Fruit fly (Drosophila melanogaster) whole organism, prepupa: ENCODE measurements around the gene CG13603.

Experiments used
- Blimp-1 ChIP-seq: fragments of 200-800 bp; sonication (Bioruptor generic); optimal IDR thresholded peaks from 3 replicates; lab custom pipeline; 2017; ENCODE audit warnings: missing biosample characterization, missing genetic modification characterization, mild to moderate bottlenecking, moderate library complexity, missing genetic modification reagents
- CG10631 ChIP-seq: fragments of 200-800 bp; sonication (Bioruptor generic); optimal IDR thresholded peaks from 2 replicates; lab custom pipeline; 2016; ENCODE audit warnings: missing biosample characterization, missing genetic modification characterization
- CG10669 ChIP-seq: fragments of 200-800 bp; sonication (Bioruptor generic); optimal IDR thresholded peaks from 3 replicates; lab custom pipeline; 2018; ENCODE audit warnings: missing biosample characterization, mild to moderate bottlenecking, missing genetic modification characterization, moderate library complexity
- CG11294 ChIP-seq: fragments of 200-800 bp; sonication (Bioruptor generic); IDR thresholded peaks from 2 replicates; pipeline ENCODE4 v1.3.6; 2022; ENCODE audit warnings: missing biosample characterization, missing genetic modification characterization
- CG1621 ChIP-seq: fragments of 200-800 bp; sonication (Bioruptor generic); optimal IDR thresholded peaks from 3 replicates; lab custom pipeline; 2018; ENCODE audit warnings: missing biosample characterization, mild to moderate bottlenecking, missing genetic modification characterization
- CG16779 ChIP-seq: fragments of 200-800 bp; sonication (Bioruptor generic); optimal IDR thresholded peaks from 3 replicates; lab custom pipeline; 2017; ENCODE audit warnings: missing biosample characterization, mild to moderate bottlenecking, missing genetic modification characterization
- CG3032 ChIP-seq: fragments of 200-800 bp; optimal IDR thresholded peaks from 2 replicates; lab custom pipeline; 2019; ENCODE audit warnings: missing biosample characterization, mild to moderate bottlenecking, missing genetic modification characterization, moderate library complexity
- CG32006 ChIP-seq: fragments of 200-800 bp; sonication (Bioruptor generic); optimal IDR thresholded peaks from 3 replicates; lab custom pipeline; 2017; ENCODE audit warnings: missing biosample characterization, mild to moderate bottlenecking, missing genetic modification characterization
- CG34406 ChIP-seq: fragments of 200-800 bp; sonication (Bioruptor generic); optimal IDR thresholded peaks from 3 replicates; lab custom pipeline; 2016; ENCODE audit warnings: missing biosample characterization, missing genetic modification characterization
- CG3919 ChIP-seq: fragments of 200-800 bp; sonication (Bioruptor generic); optimal IDR thresholded peaks from 3 replicates; lab custom pipeline; 2016; ENCODE audit warnings: missing biosample characterization, missing genetic modification characterization
- CG4318 ChIP-seq: fragments of 200-800 bp; sonication (Bioruptor generic); optimal IDR thresholded peaks from 3 replicates; lab custom pipeline; 2017; ENCODE audit warnings: missing biosample characterization, mild to moderate bottlenecking, missing genetic modification characterization
- CG6276 ChIP-seq: fragments of 200-800 bp; sonication (Bioruptor generic); optimal IDR thresholded peaks from 2 replicates; lab custom pipeline; 2017; ENCODE audit warnings: missing biosample characterization, mild to moderate bottlenecking, missing genetic modification characterization
- CG6792 ChIP-seq: fragments of 200-800 bp; sonication (Bioruptor generic); optimal IDR thresholded peaks from 3 replicates; lab custom pipeline; 2016; ENCODE audit warnings: missing biosample characterization, missing genetic modification characterization
- CG6808 ChIP-seq: fragments of 200-800 bp; sonication (Bioruptor generic); optimal IDR thresholded peaks from 3 replicates; lab custom pipeline; 2017; ENCODE audit warnings: missing biosample characterization, missing genetic modification characterization, mild to moderate bottlenecking, moderate library complexity, missing genetic modification reagents
- CG6854 ChIP-seq: fragments of 200-800 bp; sonication (Bioruptor generic); optimal IDR thresholded peaks from 2 replicates; lab custom pipeline; 2017; ENCODE audit warnings: missing biosample characterization, mild to moderate bottlenecking, missing genetic modification characterization
- CG7368 ChIP-seq: fragments of 200-800 bp; sonication (Bioruptor generic); optimal IDR thresholded peaks from 3 replicates; lab custom pipeline; 2016; ENCODE audit warnings: missing biosample characterization, missing genetic modification characterization
- CG8119 ChIP-seq: fragments of 200-800 bp; sonication (Bioruptor generic); IDR thresholded peaks from 3 replicates; pipeline ENCODE4 v1.3.6; 2022; ENCODE audit warnings: missing biosample characterization, missing genetic modification characterization
- CG8632 ChIP-seq: fragments of 200-800 bp; sonication (Bioruptor generic); optimal IDR thresholded peaks from 3 replicates; lab custom pipeline; 2016; ENCODE audit warnings: missing biosample characterization, missing genetic modification characterization
- CG9139 ChIP-seq: fragments of 200-800 bp; sonication (Bioruptor generic); optimal IDR thresholded peaks from 3 replicates; lab custom pipeline; 2017; ENCODE audit warnings: missing biosample characterization, mild to moderate bottlenecking, missing genetic modification characterization
- Eip75B ChIP-seq: fragments of 200-800 bp; sonication (Bioruptor generic); optimal IDR thresholded peaks from 3 replicates; lab custom pipeline; 2016; ENCODE audit warnings: missing biosample characterization, missing genetic modification characterization
- Eip93F ChIP-seq: fragments of 200-800 bp; sonication (Bioruptor generic); optimal IDR thresholded peaks from 2 replicates; lab custom pipeline; 2016; ENCODE audit warnings: missing biosample characterization, mild to moderate bottlenecking, missing genetic modification characterization
- Gug ChIP-seq: fragments of 200-800 bp; sonication (Bioruptor generic); IDR thresholded peaks from 2 replicates; pipeline ENCODE4 v1.3.6; 2022; ENCODE audit warnings: missing biosample characterization, missing genetic modification characterization
- Hr38 ChIP-seq: sonication (Bioruptor generic); optimal IDR thresholded peaks from 2 replicates; lab custom pipeline; 2016; ENCODE audit warnings: missing biosample characterization, missing genetic modification characterization
- Hr4 ChIP-seq: fragments of 200-800 bp; sonication (Bioruptor generic); optimal IDR thresholded peaks from 3 replicates; lab custom pipeline; 2016; ENCODE audit warnings: missing biosample characterization, missing genetic modification characterization
- Met ChIP-seq: fragments of 200-800 bp; sonication (Bioruptor generic); optimal IDR thresholded peaks from 3 replicates; lab custom pipeline; 2016; ENCODE audit warnings: missing biosample characterization, missing genetic modification characterization
- OdsH ChIP-seq: fragments of 200-800 bp; sonication (Bioruptor generic); optimal IDR thresholded peaks from 3 replicates; lab custom pipeline; 2016; ENCODE audit warnings: missing biosample characterization, missing genetic modification characterization
- Smox ChIP-seq: fragments of 200-800 bp; sonication (Bioruptor generic); optimal IDR thresholded peaks from 3 replicates; lab custom pipeline; 2016; ENCODE audit warnings: missing biosample characterization, missing genetic modification characterization
- Sox102F ChIP-seq: fragments of 200-800 bp; sonication (Bioruptor generic); optimal IDR thresholded peaks from 2 replicates; lab custom pipeline; 2016; ENCODE audit warnings: missing biosample characterization, mild to moderate bottlenecking, missing genetic modification characterization
- Sox14 ChIP-seq: fragments of 200-800 bp; sonication (Bioruptor generic); optimal IDR thresholded peaks from 3 replicates; lab custom pipeline; 2016; ENCODE audit warnings: missing biosample characterization, missing genetic modification characterization
- achi ChIP-seq: fragments of 200-800 bp; sonication (Bioruptor generic); optimal IDR thresholded peaks from 3 replicates; lab custom pipeline; 2016; ENCODE audit warnings: missing biosample characterization, missing genetic modification characterization
- acj6 ChIP-seq: fragments of 200-800 bp; sonication (Bioruptor generic); optimal IDR thresholded peaks from 3 replicates; lab custom pipeline; 2016; ENCODE audit warnings: missing biosample characterization, missing genetic modification characterization
- cyc ChIP-seq: fragments of 200-800 bp; sonication (Bioruptor generic); optimal IDR thresholded peaks from 3 replicates; lab custom pipeline; 2016; ENCODE audit warnings: missing biosample characterization, missing genetic modification characterization
- dac ChIP-seq: fragments of 200-800 bp; sonication (Bioruptor generic); optimal IDR thresholded peaks from 2 replicates; lab custom pipeline; 2017; ENCODE audit warnings: missing biosample characterization, mild to moderate bottlenecking, missing genetic modification characterization
- dsx ChIP-seq: fragments of 200-800 bp; optimal IDR thresholded peaks from 3 replicates; lab custom pipeline; 2019; ENCODE audit warnings: missing biosample characterization, mild to moderate bottlenecking, missing genetic modification characterization, moderate library complexity; ENCODE audit not compliant: poor library complexity, severe bottlenecking
- eg ChIP-seq: fragments of 200-800 bp; sonication (Bioruptor generic); IDR thresholded peaks from 3 replicates; pipeline ENCODE4 v1.3.6; 2022; ENCODE audit warnings: missing biosample characterization, missing genetic modification characterization
- fd59A ChIP-seq: fragments of 200-800 bp; sonication (Bioruptor generic); optimal IDR thresholded peaks from 2 replicates; lab custom pipeline; 2017; ENCODE audit warnings: missing biosample characterization, mild to moderate bottlenecking, missing genetic modification characterization, missing genetic modification reagents
- fkh ChIP-seq: fragments of 200-800 bp; sonication (Bioruptor generic); optimal IDR thresholded peaks from 3 replicates; lab custom pipeline; 2017; ENCODE audit warnings: missing biosample characterization, mild to moderate bottlenecking, missing genetic modification characterization, moderate library complexity
- net ChIP-seq: fragments of 200-800 bp; sonication (Bioruptor generic); optimal IDR thresholded peaks from 3 replicates; lab custom pipeline; 2016; ENCODE audit warnings: missing biosample characterization, missing genetic modification characterization
- pdm3 ChIP-seq: fragments of 200-800 bp; sonication (Bioruptor generic); optimal IDR thresholded peaks from 3 replicates; lab custom pipeline; 2016; ENCODE audit warnings: missing biosample characterization, missing genetic modification characterization
- salr ChIP-seq, 2 experiments: fragments of 200-800 bp; sonication (Bioruptor generic); optimal IDR thresholded peaks; 3 replicates each; lab custom pipeline; 2016 to 2018; ENCODE audit warnings: missing biosample characterization in 2 of 2, missing genetic modification characterization in 2 of 2, mild to moderate bottlenecking in 1 of 2
- ss ChIP-seq, 2 experiments: fragments of 200-800 bp; sonication (Bioruptor generic); optimal IDR thresholded peaks; 2 replicates in 1 of 2; 3 replicates in 1 of 2; lab custom pipeline; 2017 to 2018; ENCODE audit warnings: mild to moderate bottlenecking in 2 of 2, missing biosample characterization in 2 of 2, missing genetic modification characterization in 2 of 2, moderate library complexity in 1 of 2
- svp ChIP-seq: fragments of 200-800 bp; sonication (Bioruptor generic); peaks from one replicate; lab custom pipeline; 2016; ENCODE audit warnings: missing biosample characterization, missing genetic modification characterization
- topi ChIP-seq: fragments of 200-800 bp; sonication (Bioruptor generic); optimal IDR thresholded peaks from 3 replicates; lab custom pipeline; 2016; ENCODE audit warnings: missing biosample characterization, missing genetic modification characterization

Gene CG13603

dm6 chr3R:24010637-24011214, 24.4 kb upstream of the CG13603 start (continued):
- TF ChIP-seq CG10669, result peak; percentile 5
- peak; percentile 54 for TF ChIP-seq Smox (GFP tag; lab: Kevin White, UChicago)
- TF ChIP-seq CG6808 (GFP tag; lab: Kevin White, UChicago), result no peak
- peak; percentile 46 for TF ChIP-seq cyc (GFP tag; lab: Kevin White, UChicago)
- TF ChIP-seq CG7368 (GFP tag; lab: Kevin White, UChicago), result peak; percentile 25
- TF ChIP-seq Sox14 (GFP tag; lab: Kevin White, UChicago), result peak; percentile 25
- TF ChIP-seq dac (GFP tag; lab: Kevin White, UChicago), result no peak
- TF ChIP-seq CG3919 (GFP tag; lab: Kevin White, UChicago), result peak; percentile 49
- peak; percentile 40 for TF ChIP-seq CG4318 (GFP tag; lab: Kevin White, UChicago)
- TF ChIP-seq Eip93F, result no peak
- TF ChIP-seq CG16779 (tag; lab: Kevin White, UChicago), result peak; percentile 2
- no peak for TF ChIP-seq CG9139 (GFP tag; lab: Kevin White, UChicago)
- TF ChIP-seq topi (GFP tag; lab: Kevin White, UChicago), result peak; percentile 42
- no peak for TF ChIP-seq salr (GFP tag; optimal IDR thresholded peaks at IDR 0.05; lab: Kevin White, UChicago)
- no peak for TF ChIP-seq fkh (GFP tag; lab: Kevin White, UChicago)
- peak; percentile 18 for TF ChIP-seq CG6792 (GFP tag; lab: Kevin White, UChicago)
- TF ChIP-seq CG6854 (GFP tag; lab: Kevin White, UChicago), result no peak
- TF ChIP-seq CG6276, result peak; percentile 62
- peak; percentile 59 for TF ChIP-seq Hr4 (GFP tag; lab: Kevin White, UChicago)
- peak; percentile 72 for TF ChIP-seq CG32006 (GFP tag; lab: Kevin White, UChicago)
- no peak for TF ChIP-seq Eip75B (GFP tag; lab: Kevin White, UChicago)
- no peak for TF ChIP-seq CG1621 (tag; lab: Kevin White, UChicago)
- TF ChIP-seq achi, result peak; percentile 44
- TF ChIP-seq ss (GFP tag; optimal IDR thresholded peaks at IDR 0.05; lab: Kevin White, UChicago), result no peak
- peak; percentile 56 for TF ChIP-seq CG34406
- TF ChIP-seq Met (GFP tag; lab: Kevin White, UChicago), result peak; percentile 34
- no peak for TF ChIP-seq Blimp-1 (GFP tag; lab: Kevin White, UChicago)
- TF ChIP-seq pdm3 (GFP tag; lab: Kevin White, UChicago), result peak; percentile 30
- TF ChIP-seq CG10631 (GFP tag; lab: Kevin White, UChicago), result peak; percentile 14
- peak; percentile 23 for TF ChIP-seq CG8632
- TF ChIP-seq fd59A, result no peak
- TF ChIP-seq dsx (GFP tag; lab: Kevin White, UChicago), result no peak
- TF ChIP-seq acj6 (GFP tag; lab: Kevin White, UChicago), result peak; percentile 48
- TF ChIP-seq, all 60 proteins: peak for 36

- TF ChIP-seq CG11294 (GFP tag; lab: Robert Waterston, UW) (no peak), Sox102F (GFP tag; lab: Kevin White, UChicago) (no peak), fkh (GFP tag; lab: Kevin White, UChicago) (no peak), ss (GFP tag; optimal IDR thresholded peaks at IDR 0.05; lab: Kevin White, UChicago) (no peak)
These were observed 22.5 kb upstream of the CG13603 start for dm6 chr3R:24008887-24009286.

- TF ChIP-seq Hr4 (GFP tag; lab: Kevin White, UChicago), result peak; percentile 32
- peak; percentile 58 for TF ChIP-seq CG32006 (GFP tag; lab: Kevin White, UChicago)
- TF ChIP-seq Eip93F, result no peak
- no peak for TF ChIP-seq CG8632
- TF ChIP-seq OdsH (GFP tag; lab: Kevin White, UChicago), result no peak
- no peak for TF ChIP-seq CG34406
- TF ChIP-seq achi, result no peak
- TF ChIP-seq pdm3 (GFP tag; lab: Kevin White, UChicago), result peak; percentile 19
- TF ChIP-seq Gug (GFP tag; lab: Robert Waterston, UW), result no peak
- TF ChIP-seq CG3032 (tag; lab: Kevin White, UChicago), result no peak
- TF ChIP-seq CG6808 (GFP tag; lab: Kevin White, UChicago), result no peak
- TF ChIP-seq eg (GFP tag; lab: Robert Waterston, UW), result 0 out of 3 replicates have a peak, but pooled peaks have one; percentile 14
- TF ChIP-seq acj6 (GFP tag; lab: Kevin White, UChicago), result no peak
- TF ChIP-seq net, result no peak
- TF ChIP-seq CG8119 (GFP tag; lab: Robert Waterston, UW), result no peak
- TF ChIP-seq dac (GFP tag; lab: Kevin White, UChicago), result no peak
- peak in 1 of 2 experiments; percentile 55 for TF ChIP-seq salr (GFP tag; optimal IDR thresholded peaks at IDR 0.05; lab: Kevin White, UChicago)
- no peak for TF ChIP-seq CG10631 (GFP tag; lab: Kevin White, UChicago)
- TF ChIP-seq Eip75B (GFP tag; lab: Kevin White, UChicago), result peak; percentile 4
- no peak for TF ChIP-seq Hr38 (GFP tag; lab: Kevin White, UChicago)
- no peak for TF ChIP-seq dsx (GFP tag; lab: Kevin White, UChicago)
- no peak for TF ChIP-seq CG1621 (tag; lab: Kevin White, UChicago)
- peak; percentile 3 for TF ChIP-seq CG3919 (GFP tag; lab: Kevin White, UChicago)
- no peak for TF ChIP-seq CG7368 (GFP tag; lab: Kevin White, UChicago)
- TF ChIP-seq svp (GFP tag; lab: Kevin White, UChicago), result peak; percentile 64
These were observed 21.6 kb upstream of the CG13603 start for dm6 chr3R:24007775-24008506.
